Worm (Caenorhabditis elegans) whole organism, L3 larva: ENCODE measurements around the gene daf-36.

ENCODE experiments used
- R02D3.7 ChIP-seq: fragments of 150-350 bp; optimal IDR thresholded peaks from 2 replicates; lab custom pipeline; 2014; ENCODE audit warnings: missing biosample characterization, missing genetic modification characterization
- ZK546.5 ChIP-seq: sonication (generic microtip); optimal IDR thresholded peaks from 2 replicates; lab custom pipeline; 2017; ENCODE audit warnings: missing biosample characterization, missing genetic modification characterization
- aly-2 ChIP-seq: fragments of 150-350 bp; optimal IDR thresholded peaks from 2 replicates; lab custom pipeline; 2014; ENCODE audit warnings: missing biosample characterization, missing genetic modification characterization
- ama-1 ChIP-seq: fragments of 150-350 bp; optimal IDR thresholded peaks from 2 replicates; lab custom pipeline; 2018
- ceh-16 ChIP-seq: sonication (generic microtip); optimal IDR thresholded peaks from 2 replicates; lab custom pipeline; 2017; ENCODE audit warnings: missing biosample characterization, missing genetic modification characterization
- ceh-28 ChIP-seq: fragments of 150-350 bp; optimal IDR thresholded peaks from 2 replicates; lab custom pipeline; 2014; ENCODE audit warnings: missing biosample characterization, missing genetic modification reagents, missing genetic modification characterization
- ceh-9 ChIP-seq: sonication (generic microtip); optimal IDR thresholded peaks from 2 replicates; lab custom pipeline; 2018; ENCODE audit warnings: missing biosample characterization, missing genetic modification characterization
- daf-12 ChIP-seq: fragments of 150-350 bp; optimal IDR thresholded peaks from 2 replicates; lab custom pipeline; 2014; ENCODE audit warnings: missing biosample characterization, missing genetic modification reagents, missing genetic modification characterization
- egl-27 ChIP-seq: sonication (generic microtip); optimal IDR thresholded peaks from 4 replicates; lab custom pipeline; 2017; ENCODE audit warnings: missing biosample characterization, missing genetic modification reagents, missing genetic modification characterization
- egl-5 ChIP-seq: fragments of 150-350 bp; optimal IDR thresholded peaks from 2 replicates; lab custom pipeline; 2017; ENCODE audit warnings: missing biosample characterization, missing genetic modification reagents, missing genetic modification characterization, inconsistent platforms
- elt-2 ChIP-seq: sonication (generic microtip); optimal IDR thresholded peaks from 2 replicates; lab custom pipeline; 2016; ENCODE audit warnings: missing genetic modification reagents, mild to moderate bottlenecking, missing genetic modification characterization, missing compliant biosample characterization
- elt-3 ChIP-seq, 3 experiments: fragments of 150-350 bp in 1 of 3; sonication (generic microtip) in 2 of 3; optimal IDR thresholded peaks; 2 replicates in 2 of 3; 4 replicates in 1 of 3; lab custom pipeline; 2014 to 2017; ENCODE audit warnings: missing biosample characterization in 3 of 3, missing genetic modification characterization in 3 of 3
- eor-1 ChIP-seq, 2 experiments: fragments of 150-350 bp; optimal IDR thresholded peaks; 2 replicates each; lab custom pipeline; 2014 to 2018; ENCODE audit warnings: missing biosample characterization in 2 of 2, missing genetic modification characterization in 2 of 2
- fkh-10 ChIP-seq: sonication (generic microtip); optimal IDR thresholded peaks from 2 replicates; lab custom pipeline; 2017; ENCODE audit warnings: missing biosample characterization, missing genetic modification reagents, missing genetic modification characterization
- fkh-2 ChIP-seq: fragments of 150-350 bp; optimal IDR thresholded peaks from 2 replicates; lab custom pipeline; 2014; ENCODE audit warnings: missing biosample characterization, missing genetic modification reagents, missing genetic modification characterization
- hmg-11 ChIP-seq: sonication (generic microtip); optimal IDR thresholded peaks from 2 replicates; lab custom pipeline; 2016; ENCODE audit warnings: missing genetic modification characterization, missing compliant biosample characterization
- jun-1 ChIP-seq: fragments of 150-350 bp; optimal IDR thresholded peaks from 2 replicates; lab custom pipeline; 2014; ENCODE audit warnings: missing biosample characterization, missing genetic modification reagents, missing genetic modification characterization
- lin-15B ChIP-seq: fragments of 150-350 bp; optimal IDR thresholded peaks from 2 replicates; lab custom pipeline; 2014; ENCODE audit warnings: missing biosample characterization, missing genetic modification characterization
- lin-39 ChIP-seq: fragments of 150-350 bp; optimal IDR thresholded peaks from 2 replicates; lab custom pipeline; 2018; ENCODE audit warnings: missing biosample characterization, missing genetic modification reagents, missing genetic modification characterization
- lsy-12 ChIP-seq: sonication (generic microtip); optimal IDR thresholded peaks from 2 replicates; lab custom pipeline; 2016; ENCODE audit warnings: mild to moderate bottlenecking, missing genetic modification characterization, missing compliant biosample characterization
- mdl-1 ChIP-seq: fragments of 150-350 bp; optimal IDR thresholded peaks from 2 replicates; lab custom pipeline; 2014; ENCODE audit warnings: missing biosample characterization, missing genetic modification characterization
- mml-1 ChIP-seq: fragments of 150-350 bp; sonication (generic microtip); optimal IDR thresholded peaks from 3 replicates; lab custom pipeline; 2014; ENCODE audit warnings: missing biosample characterization, missing genetic modification characterization
- nfya-1 ChIP-seq: sonication (generic microtip); optimal IDR thresholded peaks from 2 replicates; lab custom pipeline; 2017; ENCODE audit warnings: missing genetic modification characterization, mild to moderate bottlenecking, missing compliant biosample characterization, antibody characterized with exemption, moderate library complexity; ENCODE audit not compliant: insufficient read depth
- nhr-12 ChIP-seq: fragments of 150-350 bp; optimal IDR thresholded peaks from 2 replicates; lab custom pipeline; 2014; ENCODE audit warnings: missing biosample characterization, missing genetic modification characterization
- nhr-237 ChIP-seq: fragments of 150-350 bp; optimal IDR thresholded peaks from 2 replicates; lab custom pipeline; 2014; ENCODE audit warnings: missing biosample characterization, missing genetic modification characterization
- nhr-25 ChIP-seq: sonication (generic microtip); optimal IDR thresholded peaks from 2 replicates; lab custom pipeline; 2017; ENCODE audit warnings: missing biosample characterization, missing genetic modification characterization
- nhr-43 ChIP-seq: sonication (generic microtip); optimal IDR thresholded peaks from 2 replicates; lab custom pipeline; 2016; ENCODE audit warnings: mild to moderate bottlenecking, missing genetic modification characterization, missing compliant biosample characterization; ENCODE audit not compliant: poor library complexity, severe bottlenecking
- nhr-67 ChIP-seq: fragments of 150-350 bp; optimal IDR thresholded peaks from 2 replicates; lab custom pipeline; 2014; ENCODE audit warnings: missing biosample characterization, missing genetic modification characterization
- pha-4 ChIP-seq: fragments of 150-350 bp; optimal IDR thresholded peaks from 2 replicates; lab custom pipeline; 2014; ENCODE audit warnings: missing biosample characterization, missing genetic modification reagents, missing genetic modification characterization
- pqm-1 ChIP-seq: fragments of 150-350 bp; optimal IDR thresholded peaks from 2 replicates; lab custom pipeline; 2017; ENCODE audit warnings: missing biosample characterization, missing genetic modification characterization, inconsistent platforms
- sea-2 ChIP-seq: fragments of 150-350 bp; sonication (generic microtip); optimal IDR thresholded peaks from 4 replicates; lab custom pipeline; 2014; ENCODE audit warnings: missing biosample characterization, missing genetic modification reagents, missing genetic modification characterization
- skn-1 ChIP-seq: fragments of 150-350 bp; optimal IDR thresholded peaks from 2 replicates; lab custom pipeline; 2014; ENCODE audit warnings: missing biosample characterization, missing genetic modification characterization
- snpc-4 ChIP-seq: fragments of 150-350 bp; optimal IDR thresholded peaks from 2 replicates; lab custom pipeline; 2014; ENCODE audit warnings: missing biosample characterization, missing genetic modification characterization
- unc-39 ChIP-seq: sonication (generic microtip); optimal IDR thresholded peaks from 4 replicates; lab custom pipeline; 2017; ENCODE audit warnings: missing biosample characterization, missing genetic modification characterization
- zag-1 ChIP-seq: fragments of 150-350 bp; optimal IDR thresholded peaks from 2 replicates; lab custom pipeline; 2014; ENCODE audit warnings: missing biosample characterization, missing genetic modification characterization
- ztf-4 ChIP-seq: fragments of 150-350 bp; optimal IDR thresholded peaks from 2 replicates; lab custom pipeline; 2014; ENCODE audit warnings: missing biosample characterization, missing genetic modification characterization

The daf-36 gene

DNA sequence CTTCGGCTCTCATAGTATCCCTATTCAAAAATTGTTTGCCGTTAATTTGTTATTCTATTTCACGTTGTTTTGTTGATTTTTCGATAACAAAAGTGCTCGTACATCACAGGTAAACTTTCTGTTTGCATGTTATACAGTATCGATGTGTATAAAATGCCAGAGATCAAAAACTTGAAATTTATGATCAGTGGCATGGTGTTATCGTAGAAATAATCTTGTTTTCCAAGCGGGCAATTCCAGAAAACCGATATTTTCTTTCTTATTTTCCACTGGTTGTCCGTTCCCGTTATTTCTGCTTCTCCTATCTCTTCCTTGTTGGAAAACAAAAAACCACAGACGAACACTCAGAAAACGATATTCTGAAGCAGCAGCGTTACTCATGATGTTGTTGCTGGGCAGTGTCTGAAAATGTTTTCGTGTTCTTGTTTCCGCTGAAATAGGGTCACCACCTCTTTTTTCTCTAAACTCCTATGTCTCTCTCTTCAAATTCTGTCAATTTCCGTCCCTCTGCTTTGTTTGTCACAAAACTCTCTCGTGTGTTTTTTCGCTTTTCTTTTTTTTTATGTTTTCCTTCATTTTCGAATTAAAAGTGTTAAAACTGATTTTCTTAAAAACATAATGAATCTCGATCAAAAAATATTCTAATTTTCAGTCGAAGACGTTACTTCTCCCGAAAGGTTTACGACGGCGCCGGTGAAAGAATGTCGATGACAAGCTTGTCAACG, 22.9 kb upstream of the daf-36 start, which contains the start of gene akt-1:
Gene akt-1 (plus strand): TSS at position 651 of the 725 bp plus-strand sequence.
- no peak for TF ChIP-seq ceh-28 (tag; lab: Kevin White, UChicago)
- no peak for TF ChIP-seq ztf-4 (tag; lab: Kevin White, UChicago)
- no peak for TF ChIP-seq eor-1 (tag; optimal IDR thresholded peaks at IDR 0.05; lab: Kevin White, UChicago)
- no peak for TF ChIP-seq egl-27 (tag; lab: Kevin White, UChicago)
- peak; percentile 1 for TF ChIP-seq pha-4 (tag; lab: Kevin White, UChicago)
- TF ChIP-seq hmg-11 = peak; percentile 4
- no peak for TF ChIP-seq nhr-237 (tag; lab: Kevin White, UChicago)
- TF ChIP-seq sea-2 (GFP tag; lab: Kevin White, UChicago) = no peak
- TF ChIP-seq egl-5 = no peak
- TF ChIP-seq elt-2 (tag; lab: Kevin White, UChicago) = peak; percentile 17
- TF ChIP-seq zag-1 = no peak
- TF ChIP-seq mml-1 (tag; lab: Kevin White, UChicago) = no peak
- no peak for TF ChIP-seq ZK546.5
- TF ChIP-seq skn-1 = no peak
- no peak for TF ChIP-seq unc-39 (tag; lab: Kevin White, UChicago)
- peak; percentile 77 for TF ChIP-seq pqm-1 (tag; lab: Kevin White, UChicago)
- TF ChIP-seq elt-3 (tag; optimal IDR thresholded peaks at IDR 0.05; lab: Kevin White, UChicago) = no peak
- no peak for TF ChIP-seq ceh-9 (tag; lab: Kevin White, UChicago)
- no peak for TF ChIP-seq daf-12
- TF ChIP-seq lin-39 (tag; lab: Kevin White, UChicago) = no peak
- no peak for TF ChIP-seq nhr-25 (tag; lab: Kevin White, UChicago)
- TF ChIP-seq nhr-43 (tag; lab: Kevin White, UChicago) = no peak
- TF ChIP-seq nhr-67 (tag; lab: Kevin White, UChicago) = no peak
- no peak for TF ChIP-seq lin-15B (tag; lab: Kevin White, UChicago)
- TF ChIP-seq R02D3.7 (tag; lab: Kevin White, UChicago) = no peak

DNA sequence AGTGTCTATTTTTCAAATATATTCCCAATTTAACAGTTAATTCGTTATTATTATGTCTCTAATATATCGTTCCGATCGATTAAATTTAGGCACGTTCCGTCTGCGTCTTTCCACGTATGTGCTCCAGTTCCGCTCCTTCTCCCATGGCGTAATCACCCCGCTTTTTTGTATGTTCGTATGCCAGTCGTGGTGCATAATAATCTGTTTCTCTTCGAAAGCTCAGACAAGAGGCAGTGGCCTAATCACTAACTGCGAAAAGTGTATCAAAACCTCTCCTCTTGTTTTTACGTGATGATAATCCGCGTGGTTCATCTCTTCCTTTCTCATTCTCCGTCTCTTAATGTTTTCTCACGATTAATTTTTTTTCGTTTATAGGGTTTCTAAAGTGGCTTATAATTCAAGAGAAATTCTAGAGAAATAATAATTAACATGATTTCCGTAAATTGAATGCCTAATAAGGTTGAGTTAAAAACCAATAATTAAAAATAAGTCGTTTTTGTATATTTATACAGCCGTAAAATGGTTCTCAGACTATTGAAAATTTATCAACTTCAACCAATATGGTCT, 22.2 kb upstream of the daf-36 start:
- TF ChIP-seq egl-5 (no peak), sea-2 (GFP tag; lab: Kevin White, UChicago) (no peak), ama-1 (peak; percentile 75), jun-1 (tag; lab: Kevin White, UChicago) (no peak), aly-2 (tag; lab: Kevin White, UChicago) (no peak), ceh-16 (no peak)
- TF ChIP-seq, all 47 proteins: peak for 1

DNA sequence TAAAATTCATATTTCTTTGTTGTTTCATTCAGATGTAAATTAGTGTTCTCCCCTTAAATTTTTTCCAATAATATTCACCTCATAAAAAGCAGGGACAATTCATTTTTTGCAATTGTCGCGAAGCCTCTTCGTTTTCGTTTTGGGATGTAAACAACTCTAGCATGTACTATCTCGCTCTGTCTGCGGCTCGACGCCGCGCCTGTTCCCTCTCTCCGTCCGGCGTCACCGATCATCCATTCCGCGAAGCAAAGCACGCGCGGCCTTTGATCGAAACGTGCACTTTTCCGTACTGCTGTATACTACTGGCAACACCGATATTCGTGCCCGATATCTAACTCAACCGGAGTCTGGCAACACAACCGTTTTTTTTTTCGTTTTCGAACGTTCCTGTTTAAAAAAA, 21.5 kb upstream of the daf-36 start:
- TF ChIP-seq elt-2 (tag; lab: Kevin White, UChicago) (peak; percentile 19), lin-39 (tag; lab: Kevin White, UChicago) (peak; percentile 13), lsy-12 (tag; lab: Kevin White, UChicago) (no peak), nfya-1 (tag; lab: Kevin White, UChicago) (peak; percentile 41), pha-4 (tag; lab: Kevin White, UChicago) (peak; percentile 67), fkh-2 (tag; lab: Kevin White, UChicago) (no peak), hmg-11 (peak; percentile 38), snpc-4 (tag; lab: Kevin White, UChicago) (peak; percentile 10)

DNA sequence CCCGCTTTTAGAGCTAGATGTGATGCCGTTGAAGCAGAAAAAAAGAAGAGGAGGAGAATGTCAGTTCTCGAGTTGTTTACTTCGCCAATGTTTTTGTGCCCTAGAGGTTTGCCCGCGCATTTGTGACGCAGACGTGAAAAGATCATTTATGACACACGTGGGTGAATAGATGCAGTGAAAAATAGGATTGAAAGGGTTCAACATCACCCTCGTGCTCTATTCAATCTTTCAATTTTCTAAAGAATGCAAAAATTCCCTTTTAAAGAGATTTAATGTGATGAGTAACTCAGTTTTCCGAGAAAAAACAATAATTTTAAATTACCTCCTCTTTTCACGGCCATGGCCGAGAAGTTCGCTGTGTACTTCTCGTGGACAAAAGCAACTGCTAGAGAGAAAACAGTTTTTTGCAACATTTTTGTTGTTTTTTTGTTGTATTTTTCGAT, 21.0 kb upstream of the daf-36 start:
- TF ChIP-seq lin-39 (tag; lab: Kevin White, UChicago) (peak; percentile 94), R02D3.7 (tag; lab: Kevin White, UChicago) (no peak), nfya-1 (tag; lab: Kevin White, UChicago) (peak; percentile 66), snpc-4 (tag; lab: Kevin White, UChicago) (peak; percentile 18), lin-15B (tag; lab: Kevin White, UChicago) (peak; percentile 34), egl-5 (peak; percentile 62), pha-4 (tag; lab: Kevin White, UChicago) (peak; percentile 79), fkh-10 (GFP tag; lab: Kevin White, UChicago) (peak; percentile 57), nhr-12 (tag; lab: Kevin White, UChicago) (no peak), mdl-1 (peak; percentile 89)
